Worm (Caenorhabditis elegans) whole organism, L4/young adult: ENCODE measurements around the gene klc-2.

Experiments
- W03F9.2 ChIP-seq: fragments of 150-350 bp; optimal IDR thresholded peaks from 2 replicates; lab custom pipeline; 2014; ENCODE audit warnings: missing biosample characterization, missing genetic modification characterization
- dao-5 ChIP-seq: sonication (generic microtip); optimal IDR thresholded peaks from 2 replicates; lab custom pipeline; 2016; ENCODE audit warnings: missing genotype, missing genetic modification characterization, moderate library complexity, missing compliant biosample characterization
- him-1 ChIP-seq: sonication (generic microtip); optimal IDR thresholded peaks from 2 replicates; lab custom pipeline; 2016; ENCODE audit warnings: missing genotype, missing genetic modification reagents, missing genetic modification characterization, missing compliant biosample characterization

ce11 chrV:5613109-5613508 is 31.9 kb upstream of the klc-2 start, which contains the start of gene lrpc-1:
- TF ChIP-seq W03F9.2 (tag; lab: Kevin White, UChicago) (no peak), him-1 (tag; lab: Kevin White, UChicago) (no peak), dao-5 (tag; lab: Kevin White, UChicago) (no peak)
